Worm (Caenorhabditis elegans) whole organism, young adult: Measurements from ENCODE around the gene ttr-3.

Experiments
- B0035.1 ChIP-seq: sonication (generic microtip); optimal IDR thresholded peaks from 2 replicates; lab custom pipeline; 2016; ENCODE audit warnings: missing genetic modification characterization, mild to moderate bottlenecking, missing compliant biosample characterization, missing genotype, missing genetic modification reagents
- C17E4.6 ChIP-seq: fragments of 200-800 bp; sonication (Bioruptor generic); IDR thresholded peaks from 2 replicates; pipeline ENCODE4 v1.3.6; 2022; ENCODE audit warnings: missing genetic modification reagents, missing genetic modification characterization, missing compliant biosample characterization
- F10E7.11 ChIP-seq: sonication (generic microtip); optimal IDR thresholded peaks from 2 replicates; lab custom pipeline; 2017; ENCODE audit warnings: mild to moderate bottlenecking, missing genetic modification characterization, moderate library complexity, missing compliant biosample characterization
- F22D6.2 ChIP-seq: sonication (generic microtip); optimal IDR thresholded peaks from 2 replicates; lab custom pipeline; 2016; ENCODE audit warnings: mild to moderate bottlenecking, missing genetic modification characterization, missing compliant biosample characterization
- K11D2.4 ChIP-seq: fragments of 200-800 bp; sonication (Bioruptor generic); IDR thresholded peaks from 2 replicates; pipeline ENCODE4 v1.3.6; 2022; ENCODE audit warnings: missing genetic modification reagents, missing genetic modification characterization, missing compliant biosample characterization
- ama-1 ChIP-seq, 3 experiments: fragments of 150-350 bp in 1 of 3; sonication (generic microtip) in 2 of 3; optimal IDR thresholded peaks; 2 replicates each; lab custom pipeline; 2014 to 2018; ENCODE audit warnings: missing biosample characterization in 2 of 3, missing genetic modification characterization in 2 of 3, missing genetic modification reagents in 2 of 3
- atf-7 ChIP-seq: sonication (generic microtip); optimal IDR thresholded peaks from 2 replicates; lab custom pipeline; 2017; ENCODE audit warnings: mild to moderate bottlenecking, missing genetic modification characterization, missing compliant biosample characterization
- athp-1 ChIP-seq: sonication (generic microtip); optimal IDR thresholded peaks from 2 replicates; lab custom pipeline; 2017; ENCODE audit warnings: mild to moderate bottlenecking, missing genetic modification characterization, missing compliant biosample characterization
- attf-3 ChIP-seq: fragments of 200-800 bp; sonication (Bioruptor generic); conservative IDR thresholded peaks from 2 replicates; pipeline ENCODE4 v1.3.6; 2022; ENCODE audit warnings: missing genetic modification reagents, missing genetic modification characterization, missing compliant biosample characterization
- ccch-3 ChIP-seq: fragments of 200-800 bp; sonication (Bioruptor generic); optimal IDR thresholded peaks from 2 replicates; lab custom pipeline; 2018; ENCODE audit warnings: mild to moderate bottlenecking, missing genetic modification characterization, missing compliant biosample characterization
- him-1 ChIP-seq: sonication (generic microtip); optimal IDR thresholded peaks from 2 replicates; lab custom pipeline; 2016; ENCODE audit warnings: missing genotype, missing genetic modification reagents, missing genetic modification characterization, missing compliant biosample characterization
- hrde-1 ChIP-seq: sonication (generic microtip); optimal IDR thresholded peaks from 2 replicates; lab custom pipeline; 2016; ENCODE audit warnings: missing genetic modification characterization, mild to moderate bottlenecking, missing compliant biosample characterization, moderate library complexity, missing genotype, missing genetic modification reagents, borderline replicate concordance
- lin-26 ChIP-seq: fragments of 200-800 bp; sonication (Bioruptor generic); IDR thresholded peaks from 2 replicates; pipeline ENCODE4 v1.3.6; 2022; ENCODE audit warnings: missing genetic modification reagents, missing genetic modification characterization, missing compliant biosample characterization
- lsl-1 ChIP-seq: fragments of 200-800 bp; sonication (Bioruptor generic); optimal IDR thresholded peaks from 2 replicates; lab custom pipeline; 2018; ENCODE audit warnings: mild to moderate bottlenecking, missing genetic modification characterization, moderate library complexity, missing compliant biosample characterization
- madf-10 ChIP-seq: sonication (generic microtip); optimal IDR thresholded peaks from 2 replicates; lab custom pipeline; 2016; ENCODE audit warnings: mild to moderate bottlenecking, missing genetic modification characterization, missing compliant biosample characterization
- nfya-1 ChIP-seq: sonication (generic microtip); optimal IDR thresholded peaks from 2 replicates; lab custom pipeline; 2017; ENCODE audit warnings: antibody characterized with exemption, missing compliant biosample characterization, missing genetic modification characterization, borderline replicate concordance; ENCODE audit not compliant: insufficient read depth
- nhr-179 ChIP-seq: sonication (generic microtip); optimal IDR thresholded peaks from 2 replicates; lab custom pipeline; 2016; ENCODE audit warnings: mild to moderate bottlenecking, missing genetic modification characterization, missing compliant biosample characterization
- rpc-1 ChIP-seq, 2 experiments: fragments of 150-350 bp in 1 of 2; sonication (generic microtip) in 1 of 2; optimal IDR thresholded peaks; 2 replicates each; lab custom pipeline; 2014 to 2018; ENCODE audit warnings: missing biosample characterization in 1 of 2, missing genetic modification characterization in 1 of 2, missing genetic modification reagents in 1 of 2, missing genotype in 1 of 2
- snpc-3.4 ChIP-seq: sonication (generic microtip); optimal IDR thresholded peaks from 2 replicates; lab custom pipeline; 2017; ENCODE audit warnings: missing genetic modification characterization, mild to moderate bottlenecking, missing compliant biosample characterization, antibody characterized with exemption, moderate library complexity, missing genotype, missing genetic modification reagents
- snpc-4 ChIP-seq, 5 experiments: fragments of 150-350 bp in 1 of 5; sonication (generic microtip) in 4 of 5; optimal IDR thresholded peaks; 2 replicates each; lab custom pipeline; 2014 to 2018; ENCODE audit warnings: missing genetic modification characterization in 5 of 5, missing biosample characterization in 3 of 5, antibody characterized with exemption in 2 of 5, mild to moderate bottlenecking in 2 of 5, missing compliant biosample characterization in 2 of 5, missing genotype in 2 of 5, moderate library complexity in 2 of 5, missing genetic modification reagents in 1 of 5
- ztf-25 ChIP-seq: fragments of 200-800 bp; sonication (Bioruptor generic); IDR thresholded peaks from 2 replicates; pipeline ENCODE4 v1.3.6; 2022; ENCODE audit warnings: missing genetic modification reagents, missing genetic modification characterization, missing compliant biosample characterization
- ztf-3 ChIP-seq: fragments of 200-800 bp; sonication (Bioruptor generic); optimal IDR thresholded peaks from 2 replicates; lab custom pipeline; 2018; ENCODE audit warnings: mild to moderate bottlenecking, missing genetic modification characterization, missing compliant biosample characterization
- ztf-6 ChIP-seq: fragments of 200-800 bp; sonication (Bioruptor generic); IDR thresholded peaks from 2 replicates; pipeline ENCODE4 v1.3.6; 2022; ENCODE audit warnings: missing genetic modification reagents, missing genetic modification characterization, missing compliant biosample characterization

ttr-3 gene

ce11 chrIII:9878828-9879227 lies 47.7 kb downstream of the ttr-3 start, which contains the start of gene ZK757.2:
TSS of gene ZK757.2 (minus strand) at chrIII:9878928.
- TF ChIP-seq B0035.1 (tag; lab: Kevin White, UChicago) (no peak), hrde-1 (tag; lab: Kevin White, UChicago) (no peak), lsl-1 (no peak), madf-10 (no peak), rpc-1 (optimal IDR thresholded peaks at IDR 0.05; lab: Kevin White, UChicago) (no peak), rpc-1 (tag; optimal IDR thresholded peaks at IDR 0.05; lab: Kevin White, UChicago) (no peak), K11D2.4 (GFP tag; lab: Robert Waterston, UW) (no peak), snpc-3.4 (tag; lab: Kevin White, UChicago) (no peak), him-1 (no peak)

ce11 chrIII:9876951-9877350 lies 49.6 kb downstream of the ttr-3 start, which contains the start of gene ZK757.10:
TSS of gene ZK757.10 (plus strand) at chrIII:9877251.
- TF ChIP-seq C17E4.6 (GFP tag; lab: Robert Waterston, UW) = no peak
- no peak for TF ChIP-seq ama-1 (optimal IDR thresholded peaks at IDR 0.05; lab: Kevin White, UChicago)
- no peak for TF ChIP-seq ama-1 (GFP tag; optimal IDR thresholded peaks at IDR 0.05; lab: Kevin White, UChicago)
- TF ChIP-seq him-1 = no peak
- no peak for TF ChIP-seq ccch-3 (GFP tag; lab: Kevin White, UChicago)
- no peak for TF ChIP-seq snpc-3.4 (tag; lab: Kevin White, UChicago)
- no peak for TF ChIP-seq F22D6.2 (tag; lab: Kevin White, UChicago)
- TF ChIP-seq lin-26 (GFP tag; lab: Robert Waterston, UW) = no peak
- TF ChIP-seq athp-1 (tag; lab: Kevin White, UChicago) = no peak
- TF ChIP-seq nfya-1 = no peak
- no peak for TF ChIP-seq nhr-179 (tag; lab: Kevin White, UChicago)
- TF ChIP-seq F10E7.11 (tag; lab: Kevin White, UChicago) = no peak
- TF ChIP-seq ztf-6 = no peak
- no peak for TF ChIP-seq snpc-4 (GFP tag; optimal IDR thresholded peaks at IDR 0.05; lab: Kevin White, UChicago)
- TF ChIP-seq snpc-4 (tag; optimal IDR thresholded peaks at IDR 0.05; lab: Kevin White, UChicago) = no peak
- no peak for TF ChIP-seq atf-7 (tag; lab: Kevin White, UChicago)
- TF ChIP-seq ztf-3 (GFP tag; lab: Kevin White, UChicago) = no peak
- no peak for TF ChIP-seq ztf-25 (GFP tag; lab: Robert Waterston, UW)
- TF ChIP-seq attf-3 (GFP tag; lab: Robert Waterston, UW) = no peak
